Fruit fly (Drosophila melanogaster): ENCODE measurements around the gene CG44158.

DNA sequence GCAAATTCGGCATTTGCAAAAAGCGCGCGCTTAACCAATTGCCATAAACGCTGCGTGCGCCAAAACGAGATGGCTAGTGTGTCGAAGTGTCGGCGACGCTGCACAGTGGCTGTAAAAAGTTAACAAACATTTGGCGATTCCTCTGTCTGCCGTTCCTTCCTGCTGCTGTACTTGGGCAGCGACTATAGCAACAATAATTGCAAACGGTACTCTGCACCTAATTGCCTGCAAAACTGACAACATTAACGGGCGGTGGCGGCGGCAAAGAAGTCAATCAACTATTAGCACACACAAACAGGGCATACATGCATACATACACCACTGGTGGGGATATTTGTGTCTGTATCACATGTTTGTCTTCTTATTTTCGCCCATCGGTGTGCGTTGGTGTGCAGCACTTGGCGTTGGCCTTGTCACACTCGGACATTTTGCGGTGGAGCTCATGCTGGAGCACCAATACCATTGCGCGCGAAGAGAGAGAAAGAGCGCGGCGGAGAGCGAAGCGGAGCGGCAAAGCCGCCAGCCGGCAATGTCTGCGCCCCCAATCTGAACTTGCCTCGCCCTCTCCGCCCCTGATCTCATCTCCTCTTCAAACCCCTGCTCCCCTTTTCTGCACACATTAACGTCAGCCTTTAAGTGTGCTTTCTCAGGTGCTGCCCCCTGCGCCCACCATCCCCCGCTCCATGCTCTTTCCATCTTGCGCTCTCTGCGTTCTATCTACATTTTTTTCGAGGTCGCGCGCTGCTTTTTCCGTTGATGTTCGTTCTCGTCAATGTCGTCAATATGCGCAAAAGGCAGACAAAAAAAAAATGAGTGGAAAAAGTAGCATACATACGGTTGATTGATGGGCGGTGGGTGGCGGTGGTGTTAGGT lies 35.8 kb downstream of the CG44158 start:
- TF ChIP-seq Myc (optimal IDR thresholded peaks at IDR 0.05): no peak
- no peak for TF ChIP-seq ttk (optimal IDR thresholded peaks at IDR 0.05)
- no peak for TF ChIP-seq h (optimal IDR thresholded peaks at IDR 0.05)
- no peak for TF ChIP-seq Sin3A (optimal IDR thresholded peaks at IDR 0.05)
- no peak for TF ChIP-seq psq (optimal IDR thresholded peaks at IDR 0.05)
- no peak for TF ChIP-seq insv (optimal IDR thresholded peaks at IDR 0.05)
